Worm (Caenorhabditis elegans): ENCODE measurements around the gene C16D2.1.

DNA sequence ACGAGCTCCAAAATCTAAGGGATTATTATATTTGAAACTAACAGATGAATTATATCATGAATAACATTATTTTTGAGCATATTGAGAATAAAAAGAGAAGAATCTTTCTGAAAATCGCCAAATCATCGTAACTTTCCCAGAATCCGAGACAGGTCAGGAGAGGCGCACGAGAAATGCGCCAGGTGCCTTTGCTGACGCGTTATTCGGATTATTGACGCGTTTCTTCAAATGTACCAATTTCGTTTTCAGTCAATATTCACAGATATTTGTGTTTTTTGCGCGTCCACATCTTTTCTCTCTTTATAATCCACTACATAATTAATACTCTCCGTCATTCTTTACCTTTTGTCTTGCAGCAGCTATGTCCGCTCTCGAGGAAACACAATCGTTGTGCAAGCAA is 32.4 kb upstream of the C16D2.1 start, which contains the start of gene T24H10.1:
- peak; percentile 45 for TF ChIP-seq him-1 (tag; optimal IDR thresholded peaks at IDR 0.05)
- peak; percentile 36 for TF ChIP-seq W03F9.2 (tag; optimal IDR thresholded peaks at IDR 0.05)
